Fruit fly (Drosophila melanogaster): ENCODE results near the gene Stip1.
A peak's percentile ranks its signal among the peaks of the same experiment; 100 is the strongest.

Stip1 gene

dm6 chr2L:286421-286820, 8.5 kb upstream of the Stip1 start (continued):
- peak; percentile 37 for TF ChIP-seq CG6254 (GFP tag; optimal IDR thresholded peaks at IDR 0.05)
- peak; percentile 79 for TF ChIP-seq ash1 (GFP tag; optimal IDR thresholded peaks at IDR 0.05)
- no peak for TF ChIP-seq abd-A (tag; optimal IDR thresholded peaks at IDR 0.05)
- TF ChIP-seq Adf1 (GFP tag; IDR thresholded peaks at IDR 0.05), result peak; percentile 60; the same call in 1 of the 2 replicates
- no peak for TF ChIP-seq hb (GFP tag; IDR thresholded peaks at IDR 0.05; ENCODE audit: partially characterized antibody)
- no peak for TF ChIP-seq toy (GFP tag; IDR thresholded peaks at IDR 0.05)
- peak; percentile 24 for TF ChIP-seq CG18011 (GFP tag; optimal IDR thresholded peaks at IDR 0.05)
- peak; percentile 7 for TF ChIP-seq CG4707 (GFP tag; optimal IDR thresholded peaks at IDR 0.05)
- TF ChIP-seq gcm (GFP tag; optimal IDR thresholded peaks at IDR 0.05), result no peak
- TF ChIP-seq vvl (GFP tag; IDR thresholded peaks at IDR 0.05), result peak; percentile 84
- peak; percentile 54 for TF ChIP-seq tap (tag; optimal IDR thresholded peaks at IDR 0.05)
- TF ChIP-seq sc (optimal IDR thresholded peaks at IDR 0.05), result no peak
- TF ChIP-seq sc (GFP tag; optimal IDR thresholded peaks at IDR 0.05), result no peak
- peak; percentile 10 for TF ChIP-seq trh (GFP tag; optimal IDR thresholded peaks at IDR 0.05)
- TF ChIP-seq CG8359 (GFP tag; optimal IDR thresholded peaks at IDR 0.05; ENCODE audit: borderline replicate concordance), result no peak
- TF ChIP-seq CG31441 (GFP tag; IDR thresholded peaks at IDR 0.05), result no peak; the same call in 1 of the 2 replicates
- TF ChIP-seq caup (GFP tag; optimal IDR thresholded peaks at IDR 0.05; ENCODE audit: severe bottlenecking), result peak; percentile 74
- peak; percentile 53 for TF ChIP-seq dm (GFP tag; optimal IDR thresholded peaks at IDR 0.05)
- peak; percentile 77 for TF ChIP-seq CG11247 (GFP tag; IDR thresholded peaks at IDR 0.05)
- TF ChIP-seq CG7372 (GFP tag; IDR thresholded peaks at IDR 0.05), result 0 out of 2 replicates have a peak, but pooled peaks have one; percentile 34
- no peak for TF ChIP-seq Sin3A (optimal IDR thresholded peaks at IDR 0.05)
- no peak for TF ChIP-seq CG4617 (GFP tag; optimal IDR thresholded peaks at IDR 0.05; ENCODE audit: borderline replicate concordance)
- peak; percentile 51 for TF ChIP-seq CG12942 (GFP tag; optimal IDR thresholded peaks at IDR 0.05)
- TF ChIP-seq chm (GFP tag; IDR thresholded peaks at IDR 0.05), result peak; percentile 86
- TF ChIP-seq Atf3 (GFP tag; optimal IDR thresholded peaks at IDR 0.05), result no peak
- TF ChIP-seq CG2889 (GFP tag; IDR thresholded peaks at IDR 0.05), result peak; percentile 23; the same call in 1 of the 3 replicates
- TF ChIP-seq CG10147 (GFP tag; optimal IDR thresholded peaks at IDR 0.05), result no peak
- peak; percentile 31 for TF ChIP-seq Sry-δ (GFP tag; optimal IDR thresholded peaks at IDR 0.05)
- peak; percentile 55 for TF ChIP-seq CG6854 (GFP tag; optimal IDR thresholded peaks at IDR 0.05)
- peak; percentile 70 for TF ChIP-seq tx (GFP tag; optimal IDR thresholded peaks at IDR 0.05)
- TF ChIP-seq Eip74EF (GFP tag; optimal IDR thresholded peaks at IDR 0.05), result no peak
- peak; percentile 78 for TF ChIP-seq ind (GFP tag; optimal IDR thresholded peaks at IDR 0.05)
- no peak for TF ChIP-seq dati (GFP tag; IDR thresholded peaks at IDR 0.05)
- TF ChIP-seq cad (GFP tag; optimal IDR thresholded peaks at IDR 0.05), result no peak
- peak; percentile 65 for TF ChIP-seq CG13894 (tag; optimal IDR thresholded peaks at IDR 0.05)
- TF ChIP-seq p53 (GFP tag; optimal IDR thresholded peaks at IDR 0.05), result no peak
- peak; percentile 63 for TF ChIP-seq ems (GFP tag; optimal IDR thresholded peaks at IDR 0.05)
- TF ChIP-seq ERR (GFP tag; optimal IDR thresholded peaks at IDR 0.05), result peak; percentile 60
- TF ChIP-seq vfl (GFP tag; optimal IDR thresholded peaks at IDR 0.05), result peak; percentile 61
- TF ChIP-seq fru (optimal IDR thresholded peaks at IDR 0.05), result no peak
- peak; percentile 43 for TF ChIP-seq NC2β (GFP tag; optimal IDR thresholded peaks at IDR 0.05)
- TF ChIP-seq ham (GFP tag; IDR thresholded peaks at IDR 0.05), result no peak; the same call in 1 of the 2 replicates
- peak; percentile 87 for TF ChIP-seq B-H2 (GFP tag; optimal IDR thresholded peaks at IDR 0.05)
- TF ChIP-seq CG7987 (GFP tag; optimal IDR thresholded peaks at IDR 0.05), result peak; percentile 41
- peak; percentile 41 for TF ChIP-seq Max (GFP tag; optimal IDR thresholded peaks at IDR 0.05)
- no peak for TF ChIP-seq CG17802 (tag; optimal IDR thresholded peaks at IDR 0.05)
- peak; percentile 37; the same call in 1 of the 3 replicates for TF ChIP-seq CG7357 (GFP tag; IDR thresholded peaks at IDR 0.05)
- 0 out of 3 replicates have a peak, but pooled peaks have one; percentile 40 for TF ChIP-seq CG6175 (GFP tag; IDR thresholded peaks at IDR 0.05)
- peak; percentile 77; the same call in 2 of the 3 replicates for TF ChIP-seq ken (GFP tag; IDR thresholded peaks at IDR 0.05)
- no peak for TF ChIP-seq Lim3 (GFP tag; IDR thresholded peaks at IDR 0.05)
- TF ChIP-seq odd (GFP tag; optimal IDR thresholded peaks at IDR 0.05), result peak; percentile 21
- TF ChIP-seq CG8944 (GFP tag; optimal IDR thresholded peaks at IDR 0.05), result peak; percentile 54
